Fruit fly (Drosophila melanogaster) whole organism, prepupa: ENCODE results near the gene Sgs3.

ENCODE experiments used
- Blimp-1 ChIP-seq: fragments of 200-800 bp; sonication (Bioruptor generic); optimal IDR thresholded peaks from 3 replicates; lab custom pipeline; 2017; ENCODE audit warnings: missing biosample characterization, missing genetic modification characterization, mild to moderate bottlenecking, moderate library complexity, missing genetic modification reagents
- CG10631 ChIP-seq: fragments of 200-800 bp; sonication (Bioruptor generic); optimal IDR thresholded peaks from 2 replicates; lab custom pipeline; 2016; ENCODE audit warnings: missing biosample characterization, missing genetic modification characterization
- CG10669 ChIP-seq: fragments of 200-800 bp; sonication (Bioruptor generic); optimal IDR thresholded peaks from 3 replicates; lab custom pipeline; 2018; ENCODE audit warnings: missing biosample characterization, mild to moderate bottlenecking, missing genetic modification characterization, moderate library complexity
- CG11294 ChIP-seq: fragments of 200-800 bp; sonication (Bioruptor generic); IDR thresholded peaks from 2 replicates; pipeline ENCODE4 v1.3.6; 2022; ENCODE audit warnings: missing biosample characterization, missing genetic modification characterization
- CG11762 ChIP-seq: fragments of 200-800 bp; sonication (Bioruptor generic); optimal IDR thresholded peaks from 3 replicates; lab custom pipeline; 2016; ENCODE audit warnings: missing biosample characterization, missing genetic modification characterization; ENCODE audit not compliant: insufficient read depth
- CG11902 ChIP-seq: fragments of 200-800 bp; sonication (Bioruptor generic); optimal IDR thresholded peaks from 3 replicates; lab custom pipeline; 2016; ENCODE audit warnings: missing biosample characterization, missing genetic modification characterization
- CG15336 ChIP-seq: fragments of 200-800 bp; sonication (Bioruptor generic); IDR thresholded peaks from 2 replicates; pipeline ENCODE4 v1.3.6; 2022; ENCODE audit warnings: missing biosample characterization, missing genetic modification characterization
- CG1621 ChIP-seq: fragments of 200-800 bp; sonication (Bioruptor generic); optimal IDR thresholded peaks from 3 replicates; lab custom pipeline; 2018; ENCODE audit warnings: missing biosample characterization, mild to moderate bottlenecking, missing genetic modification characterization
- CG16779 ChIP-seq: fragments of 200-800 bp; sonication (Bioruptor generic); optimal IDR thresholded peaks from 3 replicates; lab custom pipeline; 2017; ENCODE audit warnings: missing biosample characterization, mild to moderate bottlenecking, missing genetic modification characterization
- CG3032 ChIP-seq: fragments of 200-800 bp; optimal IDR thresholded peaks from 2 replicates; lab custom pipeline; 2019; ENCODE audit warnings: missing biosample characterization, mild to moderate bottlenecking, missing genetic modification characterization, moderate library complexity
- CG31627 ChIP-seq: fragments of 200-800 bp; sonication (Bioruptor generic); optimal IDR thresholded peaks from 3 replicates; lab custom pipeline; 2016; ENCODE audit warnings: missing biosample characterization, missing genetic modification characterization
- CG32006 ChIP-seq: fragments of 200-800 bp; sonication (Bioruptor generic); optimal IDR thresholded peaks from 3 replicates; lab custom pipeline; 2017; ENCODE audit warnings: missing biosample characterization, mild to moderate bottlenecking, missing genetic modification characterization
- CG3919 ChIP-seq: fragments of 200-800 bp; sonication (Bioruptor generic); optimal IDR thresholded peaks from 3 replicates; lab custom pipeline; 2016; ENCODE audit warnings: missing biosample characterization, missing genetic modification characterization
- CG4318 ChIP-seq: fragments of 200-800 bp; sonication (Bioruptor generic); optimal IDR thresholded peaks from 3 replicates; lab custom pipeline; 2017; ENCODE audit warnings: missing biosample characterization, mild to moderate bottlenecking, missing genetic modification characterization
- CG6163 ChIP-seq: fragments of 200-800 bp; sonication (Bioruptor generic); IDR thresholded peaks from 3 replicates; pipeline ENCODE4 v1.3.6; 2022; ENCODE audit warnings: missing biosample characterization, missing genetic modification characterization
- CG6792 ChIP-seq: fragments of 200-800 bp; sonication (Bioruptor generic); optimal IDR thresholded peaks from 3 replicates; lab custom pipeline; 2016; ENCODE audit warnings: missing biosample characterization, missing genetic modification characterization
- CG6854 ChIP-seq: fragments of 200-800 bp; sonication (Bioruptor generic); optimal IDR thresholded peaks from 2 replicates; lab custom pipeline; 2017; ENCODE audit warnings: missing biosample characterization, mild to moderate bottlenecking, missing genetic modification characterization
- CG7368 ChIP-seq: fragments of 200-800 bp; sonication (Bioruptor generic); optimal IDR thresholded peaks from 3 replicates; lab custom pipeline; 2016; ENCODE audit warnings: missing biosample characterization, missing genetic modification characterization
- CG8119 ChIP-seq: fragments of 200-800 bp; sonication (Bioruptor generic); IDR thresholded peaks from 3 replicates; pipeline ENCODE4 v1.3.6; 2022; ENCODE audit warnings: missing biosample characterization, missing genetic modification characterization
- CG8319 ChIP-seq: fragments of 200-800 bp; sonication (Bioruptor generic); optimal IDR thresholded peaks from 3 replicates; lab custom pipeline; 2016; ENCODE audit warnings: missing biosample characterization, missing genetic modification characterization
- CG8632 ChIP-seq: fragments of 200-800 bp; sonication (Bioruptor generic); optimal IDR thresholded peaks from 3 replicates; lab custom pipeline; 2016; ENCODE audit warnings: missing biosample characterization, missing genetic modification characterization
- CG9139 ChIP-seq: fragments of 200-800 bp; sonication (Bioruptor generic); optimal IDR thresholded peaks from 3 replicates; lab custom pipeline; 2017; ENCODE audit warnings: missing biosample characterization, mild to moderate bottlenecking, missing genetic modification characterization
- Eip93F ChIP-seq: fragments of 200-800 bp; sonication (Bioruptor generic); optimal IDR thresholded peaks from 2 replicates; lab custom pipeline; 2016; ENCODE audit warnings: missing biosample characterization, mild to moderate bottlenecking, missing genetic modification characterization
- Ets21C ChIP-seq: fragments of 200-800 bp; sonication (Bioruptor generic); optimal IDR thresholded peaks from 3 replicates; lab custom pipeline; 2016; ENCODE audit warnings: missing biosample characterization, missing genetic modification characterization
- Hr38 ChIP-seq: sonication (Bioruptor generic); optimal IDR thresholded peaks from 2 replicates; lab custom pipeline; 2016; ENCODE audit warnings: missing biosample characterization, missing genetic modification characterization
- Hr39 ChIP-seq: fragments of 200-800 bp; sonication (Bioruptor generic); optimal IDR thresholded peaks from 2 replicates; lab custom pipeline; 2016; ENCODE audit warnings: missing biosample characterization, missing genetic modification characterization
- Hr4 ChIP-seq: fragments of 200-800 bp; sonication (Bioruptor generic); optimal IDR thresholded peaks from 3 replicates; lab custom pipeline; 2016; ENCODE audit warnings: missing biosample characterization, missing genetic modification characterization
- Smox ChIP-seq: fragments of 200-800 bp; sonication (Bioruptor generic); optimal IDR thresholded peaks from 3 replicates; lab custom pipeline; 2016; ENCODE audit warnings: missing biosample characterization, missing genetic modification characterization
- Sox102F ChIP-seq: fragments of 200-800 bp; sonication (Bioruptor generic); optimal IDR thresholded peaks from 2 replicates; lab custom pipeline; 2016; ENCODE audit warnings: missing biosample characterization, mild to moderate bottlenecking, missing genetic modification characterization
- Sox14 ChIP-seq: fragments of 200-800 bp; sonication (Bioruptor generic); optimal IDR thresholded peaks from 3 replicates; lab custom pipeline; 2016; ENCODE audit warnings: missing biosample characterization, missing genetic modification characterization
- achi ChIP-seq: fragments of 200-800 bp; sonication (Bioruptor generic); optimal IDR thresholded peaks from 3 replicates; lab custom pipeline; 2016; ENCODE audit warnings: missing biosample characterization, missing genetic modification characterization
- acj6 ChIP-seq: fragments of 200-800 bp; sonication (Bioruptor generic); optimal IDR thresholded peaks from 3 replicates; lab custom pipeline; 2016; ENCODE audit warnings: missing biosample characterization, missing genetic modification characterization
- cyc ChIP-seq: fragments of 200-800 bp; sonication (Bioruptor generic); optimal IDR thresholded peaks from 3 replicates; lab custom pipeline; 2016; ENCODE audit warnings: missing biosample characterization, missing genetic modification characterization
- dsx ChIP-seq: fragments of 200-800 bp; optimal IDR thresholded peaks from 3 replicates; lab custom pipeline; 2019; ENCODE audit warnings: missing biosample characterization, mild to moderate bottlenecking, missing genetic modification characterization, moderate library complexity; ENCODE audit not compliant: poor library complexity, severe bottlenecking
- eg ChIP-seq: fragments of 200-800 bp; sonication (Bioruptor generic); IDR thresholded peaks from 3 replicates; pipeline ENCODE4 v1.3.6; 2022; ENCODE audit warnings: missing biosample characterization, missing genetic modification characterization
- fd59A ChIP-seq: fragments of 200-800 bp; sonication (Bioruptor generic); optimal IDR thresholded peaks from 2 replicates; lab custom pipeline; 2017; ENCODE audit warnings: missing biosample characterization, mild to moderate bottlenecking, missing genetic modification characterization, missing genetic modification reagents
- fkh ChIP-seq: fragments of 200-800 bp; sonication (Bioruptor generic); optimal IDR thresholded peaks from 3 replicates; lab custom pipeline; 2017; ENCODE audit warnings: missing biosample characterization, mild to moderate bottlenecking, missing genetic modification characterization, moderate library complexity
- lz ChIP-seq: fragments of 200-800 bp; sonication (Bioruptor generic); optimal IDR thresholded peaks from 3 replicates; lab custom pipeline; 2016; ENCODE audit warnings: missing biosample characterization, missing genetic modification characterization
- net ChIP-seq: fragments of 200-800 bp; sonication (Bioruptor generic); optimal IDR thresholded peaks from 3 replicates; lab custom pipeline; 2016; ENCODE audit warnings: missing biosample characterization, missing genetic modification characterization
- pdm3 ChIP-seq: fragments of 200-800 bp; sonication (Bioruptor generic); optimal IDR thresholded peaks from 3 replicates; lab custom pipeline; 2016; ENCODE audit warnings: missing biosample characterization, missing genetic modification characterization
- spab ChIP-seq: fragments of 200-800 bp; sonication (Bioruptor generic); optimal IDR thresholded peaks from 2 replicates; lab custom pipeline; 2017; ENCODE audit warnings: missing biosample characterization, mild to moderate bottlenecking, missing genetic modification characterization, missing genetic modification reagents
- ss ChIP-seq, 2 experiments: fragments of 200-800 bp; sonication (Bioruptor generic); optimal IDR thresholded peaks; 2 replicates in 1 of 2; 3 replicates in 1 of 2; lab custom pipeline; 2017 to 2018; ENCODE audit warnings: mild to moderate bottlenecking in 2 of 2, missing biosample characterization in 2 of 2, missing genetic modification characterization in 2 of 2, moderate library complexity in 1 of 2
- svp ChIP-seq: fragments of 200-800 bp; sonication (Bioruptor generic); peaks from one replicate; lab custom pipeline; 2016; ENCODE audit warnings: missing biosample characterization, missing genetic modification characterization
- topi ChIP-seq: fragments of 200-800 bp; sonication (Bioruptor generic); optimal IDR thresholded peaks from 3 replicates; lab custom pipeline; 2016; ENCODE audit warnings: missing biosample characterization, missing genetic modification characterization
- vri ChIP-seq: fragments of 200-800 bp; sonication (Bioruptor generic); optimal IDR thresholded peaks from 3 replicates; lab custom pipeline; 2016; ENCODE audit warnings: missing biosample characterization, mild to moderate bottlenecking, missing genetic modification characterization

Gene Sgs3

DNA sequence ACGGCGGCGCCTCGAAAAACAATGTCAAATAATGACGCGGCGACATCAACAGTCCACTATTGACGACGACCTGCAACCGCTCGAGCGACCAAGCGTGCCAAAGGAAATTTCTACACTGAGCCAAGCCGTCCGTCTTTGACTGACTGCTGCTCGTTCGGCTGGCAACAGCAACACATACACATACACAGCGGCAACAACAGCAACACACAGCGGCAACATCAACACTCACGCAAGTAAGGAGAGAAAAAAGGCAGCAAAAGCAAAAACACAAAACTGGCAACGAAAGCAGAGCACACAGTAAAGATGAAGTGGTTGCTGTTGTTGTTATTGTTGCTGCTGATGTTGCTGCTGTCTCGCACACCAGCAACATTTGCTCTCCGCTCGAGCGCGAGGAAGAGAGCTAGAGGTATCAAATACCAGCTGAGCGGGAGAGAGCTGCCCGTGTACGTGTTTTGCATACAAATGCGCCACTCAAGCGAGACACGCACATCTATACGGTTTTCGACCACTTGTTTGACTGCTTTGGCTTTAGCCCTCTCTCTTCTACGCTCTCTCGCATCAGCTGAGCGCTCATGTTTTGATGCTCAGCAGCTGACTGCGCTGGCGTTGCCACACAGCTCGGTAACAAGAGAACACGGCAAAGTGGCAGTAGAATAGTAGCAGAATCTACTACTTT is 41.1 kb downstream of the Sgs3 start (continued):
- TF ChIP-seq eg = peak; percentile 66; the same call in 2 of the 3 replicates
- peak; percentile 23 for TF ChIP-seq topi (GFP tag; lab: Kevin White, UChicago)
- TF ChIP-seq vri (GFP tag; lab: Kevin White, UChicago) = peak; percentile 60
- no peak for TF ChIP-seq CG31627
- peak; percentile 43 for TF ChIP-seq CG10669 (GFP tag; lab: Kevin White, UChicago)
- TF ChIP-seq spab (GFP tag; lab: Kevin White, UChicago) = peak; percentile 39
- peak; percentile 81 for TF ChIP-seq svp (GFP tag; lab: Kevin White, UChicago)
- TF ChIP-seq CG11294 (GFP tag; lab: Robert Waterston, UW) = no peak
- peak; percentile 59 for TF ChIP-seq CG15336 (GFP tag; lab: Robert Waterston, UW)
- peak; percentile 57 for TF ChIP-seq CG8119 (GFP tag; lab: Robert Waterston, UW)
- TF ChIP-seq CG6792 = peak; percentile 25
- TF ChIP-seq CG10631 (GFP tag; lab: Kevin White, UChicago) = no peak
- TF ChIP-seq fd59A (GFP tag; lab: Kevin White, UChicago) = no peak
- TF ChIP-seq Hr39 = no peak
- no peak for TF ChIP-seq acj6 (GFP tag; lab: Kevin White, UChicago)
- TF ChIP-seq ss (GFP tag; optimal IDR thresholded peaks at IDR 0.05; lab: Kevin White, UChicago) = peak; percentile 87 to 96
- peak; percentile 75 for TF ChIP-seq CG9139
- TF ChIP-seq CG11762 (GFP tag; lab: Kevin White, UChicago) = peak; percentile 25
- TF ChIP-seq achi (GFP tag; lab: Kevin White, UChicago) = peak; percentile 26
- TF ChIP-seq Ets21C = no peak
- TF ChIP-seq CG8632 (GFP tag; lab: Kevin White, UChicago) = peak; percentile 20

DNA sequence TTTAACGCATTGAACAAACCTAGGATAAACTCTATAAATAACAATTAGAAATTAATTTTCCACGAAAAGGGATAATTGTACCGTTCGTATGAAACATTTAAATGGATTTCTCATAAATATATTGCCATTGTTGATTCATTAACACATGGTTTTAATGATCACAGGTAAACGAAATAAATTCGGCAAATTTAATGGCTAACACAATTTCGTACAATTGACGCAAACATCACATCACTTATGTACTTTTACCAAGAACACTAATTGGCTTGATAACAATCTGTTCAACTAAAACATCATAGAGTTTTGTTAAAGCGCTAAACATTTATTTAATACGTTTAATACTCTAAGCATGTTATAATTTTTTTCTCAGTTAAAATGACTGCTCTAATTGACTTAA is 41.6 kb downstream of the Sgs3 start:
- TF ChIP-seq Blimp-1 (GFP tag; lab: Kevin White, UChicago) = no peak
- no peak for TF ChIP-seq CG6854 (GFP tag; lab: Kevin White, UChicago)
- no peak for TF ChIP-seq net

DNA sequence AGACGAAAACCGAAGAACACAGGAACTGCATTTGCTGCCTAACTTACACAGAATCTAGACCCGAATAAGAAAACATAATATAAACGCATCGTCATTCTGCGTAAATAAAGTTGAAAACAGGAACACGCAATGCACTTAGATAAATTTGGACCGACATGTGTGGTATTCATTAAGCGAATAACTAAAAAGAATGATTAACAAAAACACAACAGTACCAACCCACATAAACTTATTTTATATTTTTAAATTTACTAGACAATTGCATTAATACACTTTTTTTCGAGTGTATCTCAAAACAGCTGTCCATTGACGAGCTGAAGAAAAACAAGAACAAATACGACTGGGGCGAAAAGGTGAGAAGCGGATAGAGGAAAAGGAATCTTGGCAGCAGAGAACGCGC is 42.3 kb downstream of the Sgs3 start:
- TF ChIP-seq CG11902 (GFP tag; lab: Kevin White, UChicago) (peak; percentile 1), CG32006 (GFP tag; lab: Kevin White, UChicago) (peak; percentile 76), dsx (GFP tag; lab: Kevin White, UChicago) (peak; percentile 68), Eip93F (GFP tag; lab: Kevin White, UChicago) (no peak), CG3919 (peak; percentile 76), CG16779 (tag; lab: Kevin White, UChicago) (no peak), CG8632 (GFP tag; lab: Kevin White, UChicago) (peak; percentile 42), pdm3 (GFP tag; lab: Kevin White, UChicago) (peak; percentile 62), Sox14 (GFP tag; lab: Kevin White, UChicago) (peak; percentile 51), CG6163 (GFP tag; lab: Robert Waterston, UW) (peak; percentile 76), CG8319 (GFP tag; lab: Kevin White, UChicago) (peak; percentile 7), CG3032 (tag; lab: Kevin White, UChicago) (peak; percentile 61), vri (GFP tag; lab: Kevin White, UChicago) (no peak), CG10631 (GFP tag; lab: Kevin White, UChicago) (peak; percentile 65), lz (GFP tag; lab: Kevin White, UChicago) (peak; percentile 57), CG11762 (GFP tag; lab: Kevin White, UChicago) (peak; percentile 35), Smox (GFP tag; lab: Kevin White, UChicago) (peak; percentile 66), Sox102F (GFP tag; lab: Kevin White, UChicago) (peak; percentile 69), CG7368 (GFP tag; lab: Kevin White, UChicago) (peak; percentile 29), fkh (GFP tag; lab: Kevin White, UChicago) (peak; percentile 54), Hr39 (peak; percentile 65), CG6854 (GFP tag; lab: Kevin White, UChicago) (no peak), CG31627 (peak; percentile 70), CG1621 (tag; lab: Kevin White, UChicago) (peak; percentile 47), CG4318 (peak; percentile 43), CG10669 (GFP tag; lab: Kevin White, UChicago) (peak; percentile 78), acj6 (GFP tag; lab: Kevin White, UChicago) (peak; percentile 68), cyc (GFP tag; lab: Kevin White, UChicago) (peak; percentile 53), CG15336 (GFP tag; lab: Robert Waterston, UW) (peak; percentile 77), Hr4 (GFP tag; lab: Kevin White, UChicago) (peak; percentile 69), fd59A (GFP tag; lab: Kevin White, UChicago) (peak; percentile 39), CG11294 (GFP tag; lab: Robert Waterston, UW) (peak; percentile 65), Hr38 (GFP tag; lab: Kevin White, UChicago) (no peak), CG9139 (peak; percentile 35)
